Fruit fly (Drosophila melanogaster) whole organism, embryonic: ENCODE measurements around the gene slpr.

Experiments used
- Adf1 ChIP-seq: fragments of 200-800 bp; sonication (Bioruptor generic); IDR thresholded peaks from 2 replicates; pipeline ENCODE4 v1.3.6; 2022; ENCODE audit warnings: missing biosample characterization, missing genetic modification characterization
- Blimp-1 ChIP-seq: fragments of 200-800 bp; sonication (Bioruptor generic); optimal IDR thresholded peaks from 3 replicates; lab custom pipeline; 2018; ENCODE audit warnings: missing biosample characterization, missing genetic modification characterization, mild to moderate bottlenecking, moderate library complexity, missing genetic modification reagents
- CG10654 ChIP-seq: fragments of 200-800 bp; sonication (Bioruptor generic); optimal IDR thresholded peaks from 2 replicates; lab custom pipeline; 2016; ENCODE audit warnings: missing biosample characterization, missing genetic modification characterization
- CG11723 ChIP-seq: fragments of 200-800 bp; sonication (Bioruptor generic); optimal IDR thresholded peaks from 2 replicates; lab custom pipeline; 2017; ENCODE audit warnings: missing biosample characterization, mild to moderate bottlenecking, missing genetic modification characterization
- CG12769 ChIP-seq: fragments of 200-800 bp; sonication (Bioruptor generic); optimal IDR thresholded peaks from 2 replicates; lab custom pipeline; 2019; ENCODE audit warnings: missing biosample characterization, mild to moderate bottlenecking, missing genetic modification characterization, moderate library complexity
- CG14441 ChIP-seq: fragments of 200-800 bp; sonication (Bioruptor generic); IDR thresholded peaks from 2 replicates; pipeline ENCODE4 v1.3.6; 2022; ENCODE audit warnings: missing biosample characterization, missing genetic modification characterization
- CG17612 ChIP-seq: fragments of 200-800 bp; sonication (Bioruptor generic); IDR thresholded peaks from 2 replicates; pipeline ENCODE4 v1.3.6; 2022; ENCODE audit warnings: missing biosample characterization, missing genetic modification characterization
- CG18011 ChIP-seq: fragments of 200-800 bp; sonication (Bioruptor generic); optimal IDR thresholded peaks from 2 replicates; lab custom pipeline; 2017; ENCODE audit warnings: missing biosample characterization, missing genetic modification characterization, mild to moderate bottlenecking, moderate library complexity, missing genotype
- CG1832 ChIP-seq: fragments of 200-800 bp; sonication (Bioruptor generic); optimal IDR thresholded peaks from 2 replicates; lab custom pipeline; 2017; ENCODE audit warnings: missing biosample characterization, mild to moderate bottlenecking, missing genetic modification characterization, inconsistent platforms
- CG2712 ChIP-seq: fragments of 200-800 bp; optimal IDR thresholded peaks from 3 replicates; lab custom pipeline; 2019; ENCODE audit warnings: missing biosample characterization, mild to moderate bottlenecking, missing genetic modification characterization, moderate library complexity
- CG3847 ChIP-seq: fragments of 200-800 bp; sonication (Bioruptor generic); IDR thresholded peaks from 2 replicates; pipeline ENCODE4 v1.3.6; 2022; ENCODE audit warnings: missing biosample characterization, missing genetic modification characterization
- CG43689 ChIP-seq: fragments of 200-800 bp; sonication (Bioruptor generic); IDR thresholded peaks from 2 replicates; pipeline ENCODE4 v1.3.6; 2022; ENCODE audit warnings: missing biosample characterization, missing genetic modification characterization
- CG4424 ChIP-seq: fragments of 200-800 bp; sonication (Bioruptor generic); optimal IDR thresholded peaks from 3 replicates; lab custom pipeline; 2016; ENCODE audit warnings: missing biosample characterization, missing genetic modification characterization
- CG4707 ChIP-seq: fragments of 200-800 bp; sonication (Bioruptor generic); optimal IDR thresholded peaks from 2 replicates; lab custom pipeline; 2018; ENCODE audit warnings: missing biosample characterization, mild to moderate bottlenecking, missing genetic modification characterization, moderate library complexity
- CG7372 ChIP-seq: fragments of 200-800 bp; sonication (Bioruptor generic); IDR thresholded peaks from 2 replicates; pipeline ENCODE4 v1.3.6; 2022; ENCODE audit warnings: missing biosample characterization, missing genetic modification characterization
- CG7786 ChIP-seq: fragments of 200-800 bp; sonication (Bioruptor generic); optimal IDR thresholded peaks from 2 replicates; lab custom pipeline; 2016; ENCODE audit warnings: missing biosample characterization, missing genetic modification characterization
- CG8089 ChIP-seq: fragments of 200-800 bp; sonication (Bioruptor generic); optimal IDR thresholded peaks from 3 replicates; lab custom pipeline; 2016; ENCODE audit warnings: missing biosample characterization, missing genetic modification characterization
- CG9727 ChIP-seq: fragments of 200-800 bp; sonication (Bioruptor generic); optimal IDR thresholded peaks from 3 replicates; lab custom pipeline; 2017; ENCODE audit warnings: missing biosample characterization, mild to moderate bottlenecking, missing genetic modification characterization
- Dek ChIP-seq: fragments of 200-800 bp; sonication (Bioruptor generic); optimal IDR thresholded peaks from 3 replicates; lab custom pipeline; 2019; ENCODE audit warnings: missing biosample characterization, mild to moderate bottlenecking, missing genetic modification characterization, moderate library complexity
- Eip74EF ChIP-seq, 2 experiments: fragments of 200-800 bp in 1 of 2; fragments of >200 bp in 1 of 2; sonication (Bioruptor generic) in 1 of 2; optimal IDR thresholded peaks; 2 replicates each; lab custom pipeline; 2017 to 2019; ENCODE audit warnings: missing biosample characterization in 2 of 2, missing genetic modification characterization in 2 of 2, mild to moderate bottlenecking in 1 of 2, moderate library complexity in 1 of 2
- Ets97D ChIP-seq: fragments of 200-800 bp; sonication (Bioruptor generic); optimal IDR thresholded peaks from 3 replicates; lab custom pipeline; 2016; ENCODE audit warnings: missing biosample characterization, missing genetic modification characterization
- Fer3 ChIP-seq: fragments of 200-800 bp; sonication (Bioruptor generic); optimal IDR thresholded peaks from 2 replicates; lab custom pipeline; 2018; ENCODE audit warnings: missing biosample characterization, mild to moderate bottlenecking, missing genetic modification characterization, moderate library complexity
- Kr ChIP-seq: fragments of 200-800 bp; sonication (Bioruptor generic); optimal IDR thresholded peaks from 2 replicates; lab custom pipeline; 2017; ENCODE audit warnings: missing biosample characterization, mild to moderate bottlenecking, missing genetic modification characterization
- NfI ChIP-seq: fragments of 200-800 bp; sonication (Bioruptor generic); optimal IDR thresholded peaks from 3 replicates; lab custom pipeline; 2018; ENCODE audit warnings: missing biosample characterization, mild to moderate bottlenecking, missing genetic modification characterization, moderate library complexity
- Optix ChIP-seq: fragments of 200-800 bp; sonication (Bioruptor generic); IDR thresholded peaks from 3 replicates; pipeline ENCODE4 v1.3.6; 2022; ENCODE audit warnings: missing biosample characterization, missing genetic modification characterization
- Ravus ChIP-seq: fragments of 200-800 bp; sonication (Bioruptor generic); IDR thresholded peaks from 2 replicates; pipeline ENCODE4 v1.3.6; 2022; ENCODE audit warnings: missing biosample characterization, missing genetic modification characterization
- Rx ChIP-seq: fragments of 200-800 bp; sonication (Bioruptor generic); IDR thresholded peaks from 2 replicates; pipeline ENCODE4 v1.3.6; 2022; ENCODE audit warnings: missing biosample characterization, missing genetic modification characterization
- Side ChIP-seq: fragments of 200-800 bp; sonication (Bioruptor generic); optimal IDR thresholded peaks from 2 replicates; lab custom pipeline; 2016; ENCODE audit warnings: missing biosample characterization, missing genetic modification characterization
- amos ChIP-seq: fragments of 200-800 bp; sonication (Bioruptor generic); IDR thresholded peaks from 2 replicates; pipeline ENCODE4 v1.3.6; 2022; ENCODE audit warnings: missing biosample characterization, missing genetic modification characterization; ENCODE audit not compliant: partially characterized antibody
- aop ChIP-seq: fragments of 200-800 bp; sonication (Bioruptor generic); IDR thresholded peaks from 2 replicates; pipeline ENCODE4 v1.3.6; 2022; ENCODE audit warnings: missing biosample characterization, missing genetic modification characterization
- bbx ChIP-seq: fragments of 200-800 bp; sonication (Bioruptor generic); IDR thresholded peaks from 2 replicates; pipeline ENCODE4 v1.3.6; 2022; ENCODE audit warnings: missing biosample characterization, missing genetic modification characterization; ENCODE audit not compliant: partially characterized antibody
- cad ChIP-seq: fragments of >200 bp; optimal IDR thresholded peaks from 2 replicates; lab custom pipeline; 2017; ENCODE audit warnings: missing biosample characterization, missing genetic modification characterization
- cas ChIP-seq: fragments of 200-800 bp; sonication (Bioruptor generic); IDR thresholded peaks from 2 replicates; pipeline ENCODE4 v1.3.6; 2022; ENCODE audit warnings: missing biosample characterization, missing genetic modification characterization
- corto ChIP-seq: fragments of 200-800 bp; sonication (Bioruptor generic); optimal IDR thresholded peaks from 2 replicates; lab custom pipeline; 2016; ENCODE audit warnings: missing biosample characterization, mild to moderate bottlenecking, missing genetic modification characterization, moderate library complexity
- dimm ChIP-seq: fragments of 200-800 bp; sonication (Bioruptor generic); IDR thresholded peaks from 2 replicates; pipeline ENCODE4 v1.3.6; 2022; ENCODE audit warnings: missing biosample characterization, missing genetic modification characterization
- dmrt11E ChIP-seq: fragments of 200-800 bp; sonication (Bioruptor generic); optimal IDR thresholded peaks from 3 replicates; lab custom pipeline; 2018; ENCODE audit warnings: missing biosample characterization, mild to moderate bottlenecking, missing genetic modification characterization, moderate library complexity
- ftz-f1 ChIP-seq: fragments of 200-800 bp; sonication (Bioruptor generic); optimal IDR thresholded peaks from 2 replicates; lab custom pipeline; 2016; ENCODE audit warnings: missing biosample characterization, missing genetic modification characterization
- gro ChIP-seq: fragments of 200-800 bp; sonication (Bioruptor generic); optimal IDR thresholded peaks from 2 replicates; lab custom pipeline; 2016; ENCODE audit warnings: missing biosample characterization, missing genetic modification characterization
- gsb ChIP-seq: fragments of 200-800 bp; sonication (Bioruptor generic); IDR thresholded peaks from 2 replicates; pipeline ENCODE4 v1.3.6; 2022; ENCODE audit warnings: missing biosample characterization, missing genetic modification characterization
- h ChIP-seq: fragments of >200 bp; optimal IDR thresholded peaks from 2 replicates; lab custom pipeline; 2017
- jumu ChIP-seq: fragments of 200-800 bp; sonication (Bioruptor generic); optimal IDR thresholded peaks from 3 replicates; lab custom pipeline; 2016; ENCODE audit warnings: missing biosample characterization, missing genetic modification characterization
- kay ChIP-seq: fragments of 200-800 bp; sonication (Bioruptor generic); optimal IDR thresholded peaks from 2 replicates; lab custom pipeline; 2016; ENCODE audit warnings: missing biosample characterization, missing genetic modification characterization
- klu ChIP-seq: fragments of 200-800 bp; sonication (Bioruptor generic); IDR thresholded peaks from 2 replicates; pipeline ENCODE4 v1.3.6; 2022; ENCODE audit warnings: missing biosample characterization, missing genetic modification characterization
- lab ChIP-seq: fragments of 200-800 bp; sonication (Bioruptor generic); optimal IDR thresholded peaks from 3 replicates; lab custom pipeline; 2017; ENCODE audit warnings: missing biosample characterization, missing genetic modification characterization, mild to moderate bottlenecking, moderate library complexity, missing genetic modification reagents
- lov ChIP-seq, 2 experiments: fragments of 200-800 bp in 1 of 2; fragments of >200 bp in 1 of 2; sonication (Bioruptor generic) in 1 of 2; IDR thresholded peaks in 1 of 2; optimal IDR thresholded peaks in 1 of 2; 2 replicates in 1 of 2; 3 replicates in 1 of 2; pipeline versions ENCODE4 v1.3.6 to Lab custom; 2017 to 2022; ENCODE audit warnings: missing biosample characterization in 1 of 2, missing genetic modification characterization in 1 of 2
- nau ChIP-seq: fragments of 200-800 bp; sonication (Bioruptor generic); optimal IDR thresholded peaks from 3 replicates; lab custom pipeline; 2017; ENCODE audit warnings: missing biosample characterization, mild to moderate bottlenecking, missing genetic modification characterization, missing genetic modification reagents
- nmo ChIP-seq: fragments of 200-800 bp; sonication (Bioruptor generic); optimal IDR thresholded peaks from 2 replicates; lab custom pipeline; 2018; ENCODE audit warnings: missing biosample characterization, mild to moderate bottlenecking, missing genetic modification characterization, moderate library complexity
- pum ChIP-seq: fragments of 200-800 bp; sonication (Bioruptor generic); optimal IDR thresholded peaks from 2 replicates; lab custom pipeline; 2016; ENCODE audit warnings: missing biosample characterization, missing genetic modification characterization
- shn ChIP-seq: fragments of 200-800 bp; sonication (Bioruptor generic); optimal IDR thresholded peaks from 3 replicates; lab custom pipeline; 2016; ENCODE audit warnings: missing biosample characterization, missing genetic modification characterization
- ttk ChIP-seq: fragments of 200-800 bp; sonication (Bioruptor generic); IDR thresholded peaks from 2 replicates; pipeline ENCODE4 v2.1.2; 2022; ENCODE audit warnings: missing biosample characterization, missing genetic modification characterization
- z ChIP-seq: fragments of 200-800 bp; sonication (Bioruptor generic); IDR thresholded peaks from 3 replicates; pipeline ENCODE4 v1.3.6; 2022; ENCODE audit warnings: missing biosample characterization, missing genetic modification characterization

slpr gene

DNA sequence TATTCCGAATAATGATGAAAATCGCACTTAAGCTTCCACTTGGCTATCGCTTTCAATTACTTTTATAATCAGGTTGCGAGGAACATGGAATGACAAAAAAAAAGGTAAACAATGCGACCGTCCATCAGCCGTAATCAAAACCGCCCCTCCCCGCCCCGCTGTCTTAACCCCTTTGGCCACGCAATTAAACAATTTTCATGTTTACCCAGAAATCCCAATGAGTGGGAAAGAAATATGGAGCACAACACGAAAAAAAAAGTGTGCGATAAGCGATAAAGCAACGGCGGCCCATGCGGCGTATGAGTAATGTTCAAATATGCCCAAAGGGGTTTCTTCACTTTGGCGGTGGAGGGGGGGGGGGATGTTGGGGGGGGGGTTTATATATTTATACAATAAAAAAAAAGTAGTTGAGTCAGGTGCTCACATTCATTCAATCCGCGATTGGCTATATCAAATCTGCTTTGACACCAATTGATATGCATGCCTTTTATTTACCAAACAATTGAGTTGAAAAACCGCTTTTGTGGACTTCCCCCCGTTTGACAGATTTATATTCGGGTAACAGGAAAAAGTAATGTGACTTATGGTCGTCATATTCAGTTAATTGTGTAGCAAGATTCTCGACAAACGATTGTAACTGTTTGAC, 22.1 kb upstream of the slpr start (continued):
- no peak for TF ChIP-seq CG2712 (tag; lab: Kevin White, UChicago)
- TF ChIP-seq Blimp-1 (GFP tag; lab: Kevin White, UChicago) = peak; percentile 14
- TF ChIP-seq CG3847 (GFP tag; lab: Robert Waterston, UW) = no peak
- no peak for TF ChIP-seq CG17612 (GFP tag; lab: Robert Waterston, UW)
- TF ChIP-seq Dek (tag; lab: Kevin White, UChicago) = no peak
- no peak for TF ChIP-seq CG8089 (GFP tag; lab: Kevin White, UChicago)
- no peak for TF ChIP-seq dmrt11E (tag; lab: Kevin White, UChicago)
- no peak for TF ChIP-seq CG4707 (GFP tag; lab: Kevin White, UChicago)
- TF ChIP-seq corto (GFP tag; lab: Kevin White, UChicago) = no peak
- no peak for TF ChIP-seq bbx (GFP tag; lab: Robert Waterston, UW)
- no peak for TF ChIP-seq dimm
- no peak for TF ChIP-seq Fer3 (tag; lab: Kevin White, UChicago)
- TF ChIP-seq z (GFP tag; lab: Robert Waterston, UW) = no peak
- no peak for TF ChIP-seq CG10654 (GFP tag; lab: Kevin White, UChicago)
- no peak for TF ChIP-seq Ets97D
- TF ChIP-seq nau = no peak
- 0 out of 2 replicates have a peak, but pooled peaks have one; percentile 8 for TF ChIP-seq CG14441 (GFP tag; lab: Robert Waterston, UW)
- TF ChIP-seq Rx (GFP tag; lab: Robert Waterston, UW) = no peak
- TF ChIP-seq ttk (GFP tag; lab: Robert Waterston, UW) = no peak
- TF ChIP-seq gro (GFP tag; lab: Kevin White, UChicago) = no peak
- peak; percentile 37 for TF ChIP-seq kay (GFP tag; lab: Kevin White, UChicago)
- no peak for TF ChIP-seq shn (GFP tag; lab: Kevin White, UChicago)
- TF ChIP-seq klu (GFP tag; lab: Robert Waterston, UW) = no peak
- no peak for TF ChIP-seq cas (GFP tag; lab: Robert Waterston, UW)
- no peak for TF ChIP-seq jumu
- no peak for TF ChIP-seq h
- no peak for TF ChIP-seq nmo (GFP tag; lab: Kevin White, UChicago)
- TF ChIP-seq lov (optimal IDR thresholded peaks at IDR 0.05; lab: Kevin White, UChicago) = no peak
- no peak for TF ChIP-seq lov (GFP tag; IDR thresholded peaks at IDR 0.05; lab: Robert Waterston, UW)
- no peak for TF ChIP-seq Side (GFP tag; lab: Kevin White, UChicago)
- TF ChIP-seq CG9727 = no peak
- no peak for TF ChIP-seq gsb (GFP tag; lab: Robert Waterston, UW)
- no peak for TF ChIP-seq NfI (GFP tag; lab: Kevin White, UChicago)
- no peak for TF ChIP-seq CG11723 (GFP tag; lab: Kevin White, UChicago)
- no peak for TF ChIP-seq pum (GFP tag; lab: Kevin White, UChicago)
- TF ChIP-seq CG18011 = no peak
- no peak for TF ChIP-seq CG1832
- TF ChIP-seq Eip74EF (GFP tag; optimal IDR thresholded peaks at IDR 0.05; lab: Kevin White, UChicago) = no peak
- no peak for TF ChIP-seq Ravus
- TF ChIP-seq amos (GFP tag; lab: Robert Waterston, UW) = no peak
- TF ChIP-seq cad (GFP tag; lab: Kevin White, UChicago) = no peak
- peak; percentile 69 for TF ChIP-seq CG12769 (tag; lab: Kevin White, UChicago)
- TF ChIP-seq CG4424 = no peak
- peak; percentile 61; the same call in 1 of the 2 replicates for TF ChIP-seq CG7372
- TF ChIP-seq Adf1 (GFP tag; lab: Robert Waterston, UW) = peak; percentile 32; the same call in 1 of the 2 replicates
- no peak for TF ChIP-seq aop (GFP tag; lab: Robert Waterston, UW)
- no peak for TF ChIP-seq Kr (GFP tag; lab: Kevin White, UChicago)
- TF ChIP-seq CG43689 (GFP tag; lab: Robert Waterston, UW) = no peak
- TF ChIP-seq Optix (GFP tag; lab: Robert Waterston, UW) = no peak
- no peak for TF ChIP-seq ftz-f1
- TF ChIP-seq CG7786 (GFP tag; lab: Kevin White, UChicago) = no peak
- TF ChIP-seq lab (GFP tag; lab: Kevin White, UChicago) = peak; percentile 82
